Worm (Caenorhabditis elegans) whole organism, midembryonic: Measurements from ENCODE around the gene F40H3.2.

Source experiments
- T22C8.4 ChIP-seq: fragments of 200-800 bp; sonication (Bioruptor generic); IDR thresholded peaks from 2 replicates; pipeline ENCODE4 v1.3.6; 2022; ENCODE audit warnings: missing genetic modification characterization, missing compliant biosample characterization
- flt-1 ChIP-seq: fragments of 200-800 bp; sonication (Bioruptor generic); IDR thresholded peaks from 2 replicates; pipeline ENCODE4 v1.3.6; 2022; ENCODE audit warnings: missing genetic modification characterization, missing compliant biosample characterization
- klf-2 ChIP-seq: fragments of 200-800 bp; sonication (Bioruptor generic); conservative IDR thresholded peaks from 2 replicates; pipeline ENCODE4 v1.3.6; 2022; ENCODE audit warnings: missing genetic modification reagents, missing genetic modification characterization, missing compliant biosample characterization
- med-1 ChIP-seq: sonication (generic microtip); optimal IDR thresholded peaks from 2 replicates; lab custom pipeline; 2017; ENCODE audit warnings: missing genetic modification characterization, mild to moderate bottlenecking, missing compliant biosample characterization, antibody characterized with exemption, missing genetic modification reagents; ENCODE audit not compliant: insufficient read depth
- tab-1 ChIP-seq: fragments of 200-800 bp; sonication (Bioruptor generic); IDR thresholded peaks from 2 replicates; pipeline ENCODE4 v1.3.6; 2022; ENCODE audit warnings: missing genetic modification characterization, missing compliant biosample characterization
- ztf-23 ChIP-seq: fragments of 200-800 bp; sonication (Bioruptor generic); IDR thresholded peaks from 2 replicates; pipeline ENCODE4 v1.3.6; 2022; ENCODE audit warnings: missing genetic modification reagents, missing genetic modification characterization, missing compliant biosample characterization

ce11 chrII:6192484-6192883 is 19.0 kb downstream of the F40H3.2 start, which contains the start of gene cpb-2:
- no peak for TF ChIP-seq klf-2
- no peak for TF ChIP-seq ztf-23 (GFP tag; lab: Robert Waterston, UW)
- TF ChIP-seq tab-1 (GFP tag; lab: Robert Waterston, UW): no peak
- no peak for TF ChIP-seq T22C8.4 (GFP tag; lab: Robert Waterston, UW)
- TF ChIP-seq med-1 (GFP tag; lab: Kevin White, UChicago): no peak
- TF ChIP-seq flt-1 (GFP tag; lab: Robert Waterston, UW): no peak
